In the genomic region with DNA sequence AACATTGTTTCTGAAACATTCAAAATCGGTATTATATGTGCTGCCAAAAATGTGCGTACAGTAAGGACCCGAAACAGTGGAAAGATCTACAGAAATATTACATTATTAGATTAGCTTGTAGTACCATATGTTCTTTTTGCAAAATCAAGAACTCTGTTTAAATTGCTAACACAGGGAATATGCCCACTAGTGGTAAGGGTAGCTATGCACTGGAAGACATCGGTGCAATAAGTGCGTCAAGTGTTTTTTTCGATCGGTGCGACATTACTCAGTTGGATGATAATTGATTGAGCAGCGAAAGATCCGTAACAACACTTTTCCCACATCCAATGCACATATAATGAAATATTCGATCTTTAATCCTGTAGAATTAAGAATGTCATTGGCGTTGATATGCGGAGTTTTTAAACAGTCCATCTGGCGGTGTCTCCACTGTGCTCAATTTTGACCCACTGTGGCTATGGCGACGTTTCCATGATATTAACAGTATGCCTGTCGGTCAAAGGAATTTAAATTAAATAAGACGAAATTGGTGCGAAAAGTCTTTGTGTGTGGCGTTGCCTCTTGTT, we compare ENCODE assay signal across 5 fruit fly cellular contexts.
TF ChIP-seq lines count a peak whose summit lies in the region.

No protein-coding gene starts in this region.

- TF ChIP-seq CTCF in whole organism, embryonic (GFP tag; optimal IDR thresholded peaks at IDR 0.05; lab: Kevin White, UChicago): no peak

TF ChIP-seq in whole organism, adult, 20 proteins besides CTCF, POLR2A, EP300 and RAD21:
- TF ChIP-seq CG1620 (GFP tag; optimal IDR thresholded peaks at IDR 0.05; lab: Kevin White, UChicago) (peak; percentile 8), CG12768 (GFP tag; optimal IDR thresholded peaks at IDR 0.05; lab: Kevin White, UChicago) (no peak), bab1 (GFP tag; optimal IDR thresholded peaks at IDR 0.05; lab: Kevin White, UChicago) (no peak), CG14711 (tag; optimal IDR thresholded peaks at IDR 0.05; lab: Kevin White, UChicago) (peak; percentile 4), CG7101 (tag; optimal IDR thresholded peaks at IDR 0.05; lab: Kevin White, UChicago) (peak; percentile 6), ovo (GFP tag; optimal IDR thresholded peaks at IDR 0.05; lab: Kevin White, UChicago) (no peak), pad (GFP tag; optimal IDR thresholded peaks at IDR 0.05; lab: Kevin White, UChicago) (no peak), CG33017 (tag; optimal IDR thresholded peaks at IDR 0.05; lab: Kevin White, UChicago) (no peak), CG5204 (GFP tag; optimal IDR thresholded peaks at IDR 0.05; lab: Kevin White, UChicago) (no peak), Mnt (GFP tag; optimal IDR thresholded peaks at IDR 0.05; lab: Kevin White, UChicago) (no peak), CG7045 (GFP tag; optimal IDR thresholded peaks at IDR 0.05; lab: Kevin White, UChicago) (peak; percentile 35), Crg-1 (GFP tag; optimal IDR thresholded peaks at IDR 0.05; lab: Kevin White, UChicago) (no peak)

TF ChIP-seq in whole organism, embryonic, 481 proteins besides CTCF, POLR2A, EP300 and RAD21 (continues in another document):
- TF ChIP-seq Max (GFP tag; optimal IDR thresholded peaks at IDR 0.05; lab: Kevin White, UChicago): no peak
- TF ChIP-seq Drgx (GFP tag; IDR thresholded peaks at IDR 0.05; lab: Robert Waterston, UW): peak; percentile 41; the same call in 1 of the 2 replicates
- peak; percentile 9 for TF ChIP-seq CG10209 (GFP tag; optimal IDR thresholded peaks at IDR 0.05; lab: Kevin White, UChicago)
- TF ChIP-seq CG13775 (GFP tag; optimal IDR thresholded peaks at IDR 0.05; lab: Kevin White, UChicago): peak; percentile 18
- TF ChIP-seq CG5245 (GFP tag; optimal IDR thresholded peaks at IDR 0.05; lab: Kevin White, UChicago): no peak
- peak; percentile 30; the same call in 2 of the 3 replicates for TF ChIP-seq row (GFP tag; IDR thresholded peaks at IDR 0.05; lab: Robert Waterston, UW)
- no peak for TF ChIP-seq CG10267 (tag; optimal IDR thresholded peaks at IDR 0.05; lab: Kevin White, UChicago)
- peak; percentile 21; the same call in 1 of the 2 replicates for TF ChIP-seq slbo (GFP tag; IDR thresholded peaks at IDR 0.05; lab: Robert Waterston, UW)
- no peak for TF ChIP-seq ab (GFP tag; optimal IDR thresholded peaks at IDR 0.05; lab: Kevin White, UChicago)
- no peak for TF ChIP-seq CG8359 (GFP tag; optimal IDR thresholded peaks at IDR 0.05; lab: Kevin White, UChicago; ENCODE audit: borderline replicate concordance)
- TF ChIP-seq Hsf (GFP tag; optimal IDR thresholded peaks at IDR 0.05; lab: Kevin White, UChicago): peak; percentile 11
- no peak for TF ChIP-seq CG16815 (GFP tag; optimal IDR thresholded peaks at IDR 0.05; lab: Kevin White, UChicago)
- no peak for TF ChIP-seq ttk (GFP tag; IDR thresholded peaks at IDR 0.05; lab: Robert Waterston, UW)
- TF ChIP-seq CG32532 (GFP tag; IDR thresholded peaks at IDR 0.05; lab: Robert Waterston, UW): no peak
- TF ChIP-seq CG15601 (tag; optimal IDR thresholded peaks at IDR 0.05; lab: Kevin White, UChicago): no peak
- no peak for TF ChIP-seq psq (GFP tag; optimal IDR thresholded peaks at IDR 0.05; lab: Kevin White, UChicago)
- TF ChIP-seq CG3726 (GFP tag; IDR thresholded peaks at IDR 0.05; lab: Robert Waterston, UW): 0 out of 3 replicates have a peak, but pooled peaks have one; percentile 48
- no peak for TF ChIP-seq dati (GFP tag; IDR thresholded peaks at IDR 0.05; lab: Robert Waterston, UW)

TF ChIP-seq in whole organism, prepupa, 60 proteins besides CTCF, POLR2A, EP300 and RAD21 (continues in another document):
- TF ChIP-seq Sox102F (GFP tag; optimal IDR thresholded peaks at IDR 0.05; lab: Kevin White, UChicago): no peak
- TF ChIP-seq achi (GFP tag; optimal IDR thresholded peaks at IDR 0.05; lab: Kevin White, UChicago): peak; percentile 3
- peak; percentile 44 for TF ChIP-seq CG32006 (GFP tag; optimal IDR thresholded peaks at IDR 0.05; lab: Kevin White, UChicago)
- TF ChIP-seq net (GFP tag; optimal IDR thresholded peaks at IDR 0.05; lab: Kevin White, UChicago): peak; percentile 24
- 0 out of 3 replicates have a peak, but pooled peaks have one; percentile 52 for TF ChIP-seq eg (GFP tag; IDR thresholded peaks at IDR 0.05; lab: Robert Waterston, UW)
- TF ChIP-seq OdsH (GFP tag; optimal IDR thresholded peaks at IDR 0.05; lab: Kevin White, UChicago): peak; percentile 34
- TF ChIP-seq CG6163 (GFP tag; IDR thresholded peaks at IDR 0.05; lab: Robert Waterston, UW): peak; percentile 33; the same call in 1 of the 3 replicates
- peak; percentile 8 for TF ChIP-seq spab (GFP tag; optimal IDR thresholded peaks at IDR 0.05; lab: Kevin White, UChicago)
- TF ChIP-seq CG6276 (GFP tag; optimal IDR thresholded peaks at IDR 0.05; lab: Kevin White, UChicago): peak; percentile 3
- peak; percentile 49 for TF ChIP-seq esn (GFP tag; optimal IDR thresholded peaks at IDR 0.05; lab: Kevin White, UChicago)
- peak; percentile 78 for TF ChIP-seq Eip78C (GFP tag; lab: Kevin White, UChicago)
- no peak for TF ChIP-seq salr (GFP tag; optimal IDR thresholded peaks at IDR 0.05; lab: Kevin White, UChicago)
- TF ChIP-seq CG34406 (GFP tag; optimal IDR thresholded peaks at IDR 0.05; lab: Kevin White, UChicago): peak; percentile 10
- no peak for TF ChIP-seq Ets21C (GFP tag; optimal IDR thresholded peaks at IDR 0.05; lab: Kevin White, UChicago)
- peak; percentile 5 for TF ChIP-seq CG6808 (GFP tag; optimal IDR thresholded peaks at IDR 0.05; lab: Kevin White, UChicago)
- peak; percentile 44 for TF ChIP-seq lz (GFP tag; optimal IDR thresholded peaks at IDR 0.05; lab: Kevin White, UChicago)
- peak; percentile 43 for TF ChIP-seq topi (GFP tag; optimal IDR thresholded peaks at IDR 0.05; lab: Kevin White, UChicago)
- TF ChIP-seq cyc (GFP tag; optimal IDR thresholded peaks at IDR 0.05; lab: Kevin White, UChicago): peak; percentile 26
- no peak for TF ChIP-seq Eip75B (GFP tag; optimal IDR thresholded peaks at IDR 0.05; lab: Kevin White, UChicago)

TF ChIP-seq in whole organism, pupa, 21 proteins besides CTCF, POLR2A, EP300 and RAD21:
- no peak for TF ChIP-seq rn (GFP tag; IDR thresholded peaks at IDR 0.05; lab: Robert Waterston, UW)
- 0 out of 3 replicates have a peak, but pooled peaks have one; percentile 26 for TF ChIP-seq fd96Ca (GFP tag; IDR thresholded peaks at IDR 0.05; lab: Robert Waterston, UW)
- no peak for TF ChIP-seq CG34367 (tag; optimal IDR thresholded peaks at IDR 0.05; lab: Kevin White, UChicago)
- no peak for TF ChIP-seq CG10348 (GFP tag; IDR thresholded peaks at IDR 0.05; lab: Robert Waterston, UW)
- TF ChIP-seq D1 (tag; optimal IDR thresholded peaks at IDR 0.05; lab: Kevin White, UChicago): no peak
- no peak for TF ChIP-seq gl (tag; optimal IDR thresholded peaks at IDR 0.05; lab: Kevin White, UChicago)
- no peak for TF ChIP-seq EcR (GFP tag; optimal IDR thresholded peaks at IDR 0.05; lab: Kevin White, UChicago)
- TF ChIP-seq CG32121 (GFP tag; IDR thresholded peaks at IDR 0.05; lab: Robert Waterston, UW): no peak
- TF ChIP-seq CG9948 (tag; optimal IDR thresholded peaks at IDR 0.05; lab: Kevin White, UChicago): no peak
- no peak; the same call in 2 of the 3 replicates for TF ChIP-seq CG4496 (GFP tag; IDR thresholded peaks at IDR 0.05; lab: Robert Waterston, UW)
- TF ChIP-seq Snoo (tag; optimal IDR thresholded peaks at IDR 0.05; lab: Kevin White, UChicago): no peak
- TF ChIP-seq Ets98B (GFP tag; IDR thresholded peaks at IDR 0.05; lab: Robert Waterston, UW): 0 out of 2 replicates have a peak, but pooled peaks have one; percentile 15
- peak; percentile 25 for TF ChIP-seq CG8301 (tag; optimal IDR thresholded peaks at IDR 0.05; lab: Kevin White, UChicago)
- no peak for TF ChIP-seq CG12605 (GFP tag; IDR thresholded peaks at IDR 0.05; lab: Robert Waterston, UW)
- no peak for TF ChIP-seq Pif1A (GFP tag; optimal IDR thresholded peaks at IDR 0.05; lab: Kevin White, UChicago)
- no peak for TF ChIP-seq CG17806 (tag; optimal IDR thresholded peaks at IDR 0.05; lab: Kevin White, UChicago)
- TF ChIP-seq CG15710 (tag; optimal IDR thresholded peaks at IDR 0.05; lab: Kevin White, UChicago): peak; percentile 17
- no peak for TF ChIP-seq CG13204 (GFP tag; optimal IDR thresholded peaks at IDR 0.05; lab: Kevin White, UChicago)
- TF ChIP-seq Pif1B (GFP tag; optimal IDR thresholded peaks at IDR 0.05; lab: Kevin White, UChicago): no peak
- TF ChIP-seq CG14655 (GFP tag; optimal IDR thresholded peaks at IDR 0.05; lab: Kevin White, UChicago): no peak

TF ChIP-seq in whole organism, wandering third instar larva, 38 proteins besides CTCF, POLR2A, EP300 and RAD21:
- TF ChIP-seq rgr (GFP tag; optimal IDR thresholded peaks at IDR 0.05; lab: Kevin White, UChicago) (peak; percentile 34), brk (GFP tag; optimal IDR thresholded peaks at IDR 0.05; lab: Kevin White, UChicago) (no peak), Hr83 (GFP tag; optimal IDR thresholded peaks at IDR 0.05; lab: Kevin White, UChicago; ENCODE audit: poor library complexity, severe bottlenecking) (no peak), br (GFP tag; optimal IDR thresholded peaks at IDR 0.05; lab: Kevin White, UChicago) (peak; percentile 6), GATAd (GFP tag; optimal IDR thresholded peaks at IDR 0.05; lab: Kevin White, UChicago) (no peak), lola (GFP tag; optimal IDR thresholded peaks at IDR 0.05; lab: Kevin White, UChicago) (no peak), fru (GFP tag; optimal IDR thresholded peaks at IDR 0.05; lab: Kevin White, UChicago) (no peak), Jra (GFP tag; optimal IDR thresholded peaks at IDR 0.05; lab: Kevin White, UChicago) (no peak), Vsx2 (GFP tag; optimal IDR thresholded peaks at IDR 0.05; lab: Kevin White, UChicago; ENCODE audit: partially characterized antibody) (no peak), woc (GFP tag; optimal IDR thresholded peaks at IDR 0.05; lab: Kevin White, UChicago) (peak; percentile 17), Hnf4 (GFP tag; optimal IDR thresholded peaks at IDR 0.05; lab: Kevin White, UChicago) (no peak), Mio (GFP tag; optimal IDR thresholded peaks at IDR 0.05; lab: Kevin White, UChicago) (no peak), dmrt93B (GFP tag; optimal IDR thresholded peaks at IDR 0.05; lab: Kevin White, UChicago) (no peak), foxo (GFP tag; optimal IDR thresholded peaks at IDR 0.05; lab: Kevin White, UChicago) (peak in 1 of 2 experiments; percentile 27), ey (GFP tag; optimal IDR thresholded peaks at IDR 0.05; lab: Kevin White, UChicago) (peak; percentile 15)
TF ChIP-seq in whole organism, wandering third instar larva: peak in this region for 5.
